Fruit fly (Drosophila melanogaster): ENCODE results near the gene CG8360.

CG8360 gene

DNA sequence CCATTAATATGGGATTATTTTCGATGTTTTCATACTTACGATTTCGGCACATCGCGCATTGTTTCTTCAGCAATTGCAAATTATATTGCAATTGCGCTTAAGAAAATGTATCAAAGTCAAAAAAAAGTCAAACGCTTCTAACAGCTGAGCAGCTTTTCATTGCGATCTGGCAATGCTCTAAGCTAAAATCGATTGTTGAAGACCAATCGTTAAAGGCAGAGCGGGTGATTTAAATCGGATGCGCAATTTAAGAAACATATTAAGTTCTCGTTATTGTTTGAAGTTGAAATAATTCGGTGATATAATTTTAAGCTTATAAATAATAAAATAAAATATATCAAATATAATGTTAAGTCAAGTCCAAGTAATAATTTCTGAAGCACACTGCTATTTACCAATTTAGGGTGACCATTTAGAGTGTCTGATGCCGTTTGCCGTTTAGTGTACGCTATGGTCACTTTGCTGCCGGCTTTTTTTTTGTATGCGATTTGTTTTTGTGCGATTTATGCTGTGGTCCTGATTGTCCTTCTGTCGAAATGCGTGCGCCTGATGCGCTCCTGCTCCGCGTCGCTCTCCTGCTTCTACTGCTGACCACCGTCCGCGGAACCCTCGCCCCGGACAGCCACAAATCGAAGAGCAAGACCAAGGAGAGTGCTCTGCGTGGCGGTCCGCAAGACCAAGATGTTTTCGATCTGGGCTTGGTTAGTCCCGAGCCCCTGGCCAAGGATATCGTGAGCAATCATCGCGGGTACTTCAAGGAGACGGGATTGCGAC is 15.8 kb upstream of the CG8360 start, which contains the start of the genes CG8475 and CG8460 (continued):
- no peak for TF ChIP-seq ro (GFP tag; IDR thresholded peaks at IDR 0.05)
- no peak for TF ChIP-seq nerfin-2 (GFP tag; IDR thresholded peaks at IDR 0.05; ENCODE audit: partially characterized antibody)
- TF ChIP-seq esg (GFP tag; conservative IDR thresholded peaks at IDR 0.05): no peak
- no peak for TF ChIP-seq Blimp-1 (GFP tag; optimal IDR thresholded peaks at IDR 0.05)
- TF ChIP-seq CG4328 (GFP tag; optimal IDR thresholded peaks at IDR 0.05): no peak
- peak; percentile 64 for TF ChIP-seq stwl (tag; optimal IDR thresholded peaks at IDR 0.05)
- peak; percentile 94 for TF ChIP-seq E2f2 (GFP tag; IDR thresholded peaks at IDR 0.05)
- TF ChIP-seq dimm (GFP tag; IDR thresholded peaks at IDR 0.05): no peak
- TF ChIP-seq gfzf (GFP tag; optimal IDR thresholded peaks at IDR 0.05): peak; percentile 54
- no peak for TF ChIP-seq sc (optimal IDR thresholded peaks at IDR 0.05)
- no peak for TF ChIP-seq sc (GFP tag; optimal IDR thresholded peaks at IDR 0.05)
- TF ChIP-seq Dll (GFP tag; IDR thresholded peaks at IDR 0.05; ENCODE audit: partially characterized antibody): peak; percentile 45; the same call in 1 of the 4 replicates
- no peak for TF ChIP-seq CG3838 (GFP tag; optimal IDR thresholded peaks at IDR 0.05)

DNA sequence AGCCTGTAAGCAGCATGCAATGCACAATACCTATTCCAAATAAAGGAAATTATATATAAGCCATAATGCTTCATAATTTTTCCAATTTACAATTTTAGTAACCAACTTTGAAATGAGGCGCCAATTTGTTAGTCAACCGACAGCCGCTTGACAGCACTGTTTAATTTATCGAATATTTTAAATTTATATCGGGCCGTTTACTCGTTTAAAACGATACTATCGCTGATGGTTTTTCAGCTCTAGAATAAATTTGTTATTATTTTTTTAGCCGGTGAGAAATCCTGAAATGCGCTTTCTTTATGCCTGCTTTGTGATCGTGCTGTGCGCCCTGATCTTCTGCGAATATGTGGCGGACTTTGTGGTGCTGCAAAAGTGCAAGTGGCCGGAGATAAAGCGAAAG is 14.0 kb upstream of the CG8360 start, which contains the start of gene PGAP5:
Gene PGAP5 (plus strand): TSS at position 126 of the 400 bp plus-strand sequence.
- TF ChIP-seq CG13296 (GFP tag; optimal IDR thresholded peaks at IDR 0.05) (no peak), CG14965 (GFP tag; optimal IDR thresholded peaks at IDR 0.05; ENCODE audit: borderline replicate concordance) (no peak), Mad (GFP tag; optimal IDR thresholded peaks at IDR 0.05) (peak; percentile 5), CG11560 (tag; IDR thresholded peaks at IDR 0.05) (peak; percentile 99), tna (GFP tag; IDR thresholded peaks at IDR 0.05; ENCODE audit: partially characterized antibody) (peak; percentile 81), Dp (GFP tag; optimal IDR thresholded peaks at IDR 0.05) (peak; percentile 96), prd (optimal IDR thresholded peaks at IDR 0.05) (no peak), prd (GFP tag; IDR thresholded peaks at IDR 0.05) (no peak), tup (GFP tag; optimal IDR thresholded peaks at IDR 0.05) (no peak), Max (GFP tag; optimal IDR thresholded peaks at IDR 0.05) (peak; percentile 27), CG12769 (tag; optimal IDR thresholded peaks at IDR 0.05) (no peak), z (GFP tag; IDR thresholded peaks at IDR 0.05) (no peak), mam (GFP tag; optimal IDR thresholded peaks at IDR 0.05) (peak; percentile 30), MBD-R2 (GFP tag; IDR thresholded peaks at IDR 0.05) (peak; percentile 93), Awh (GFP tag; IDR thresholded peaks at IDR 0.05) (no peak), sens (GFP tag) (peak; percentile 84), BEAF-32 (GFP tag; optimal IDR thresholded peaks at IDR 0.05) (peak; percentile 91), CG43689 (GFP tag; IDR thresholded peaks at IDR 0.05) (no peak), Myb (GFP tag; optimal IDR thresholded peaks at IDR 0.05) (peak; percentile 56), pho (GFP tag; optimal IDR thresholded peaks at IDR 0.05) (peak; percentile 24), lilli (GFP tag; optimal IDR thresholded peaks at IDR 0.05) (peak; percentile 44), CG3995 (GFP tag; optimal IDR thresholded peaks at IDR 0.05) (peak; percentile 35), CG5953 (GFP tag; IDR thresholded peaks at IDR 0.05) (no peak), chinmo (GFP tag; IDR thresholded peaks at IDR 0.05; ENCODE audit: partially characterized antibody) (peak; percentile 93), CG17829 (tag; optimal IDR thresholded peaks at IDR 0.05) (no peak), lbe (GFP tag; optimal IDR thresholded peaks at IDR 0.05) (peak; percentile 75), gfzf (GFP tag; optimal IDR thresholded peaks at IDR 0.05) (peak; percentile 30), CG8290 (GFP tag; optimal IDR thresholded peaks at IDR 0.05) (no peak), CG8290 (tag; optimal IDR thresholded peaks at IDR 0.05) (no peak), ems (GFP tag; optimal IDR thresholded peaks at IDR 0.05) (peak; percentile 16), Hr51 (GFP tag; optimal IDR thresholded peaks at IDR 0.05) (no peak), CG6791 (GFP tag; IDR thresholded peaks at IDR 0.05; ENCODE audit: partially characterized antibody) (peak; percentile 94), Rfx (GFP tag; IDR thresholded peaks at IDR 0.05) (peak; percentile 63; the same call in 1 of the 2 replicates), mld (GFP tag; IDR thresholded peaks at IDR 0.05; ENCODE audit: partially characterized antibody) (peak; percentile 74; the same call in 2 of the 3 replicates), NC2β (GFP tag; optimal IDR thresholded peaks at IDR 0.05) (peak; percentile 5), gro (GFP tag; optimal IDR thresholded peaks at IDR 0.05) (peak; percentile 49), CG42726 (GFP tag; IDR thresholded peaks at IDR 0.05; ENCODE audit: partially characterized antibody) (peak; percentile 92)
